Fruit fly (Drosophila melanogaster) whole organism, embryonic: ENCODE results near the gene Or65c.

Experiments
- Hsf ChIP-seq: fragments of 200-800 bp; sonication (Bioruptor generic); optimal IDR thresholded peaks from 3 replicates; lab custom pipeline; 2016; ENCODE audit warnings: missing biosample characterization, missing genetic modification characterization
- croc ChIP-seq: fragments of 200-800 bp; sonication (Bioruptor generic); conservative IDR thresholded peaks from 3 replicates; pipeline ENCODE4 v1.3.6; 2022; ENCODE audit warnings: missing biosample characterization, missing genetic modification characterization
- pho ChIP-seq: fragments of 200-800 bp; sonication (Bioruptor generic); optimal IDR thresholded peaks from 2 replicates; lab custom pipeline; 2016; ENCODE audit warnings: missing biosample characterization, missing genetic modification characterization

dm6 chr3L:6322680-6323079, 4.7 kb upstream of the Or65c start:
- TF ChIP-seq pho (no peak), croc (GFP tag; lab: Robert Waterston, UW) (no peak), Hsf (GFP tag; lab: Kevin White, UChicago) (no peak)
